Worm (Caenorhabditis elegans): ENCODE data around the gene ZC373.3.

- TF ChIP-seq mab-5 (tag; optimal IDR thresholded peaks at IDR 0.05) (no peak), egl-27 (tag; optimal IDR thresholded peaks at IDR 0.05) (no peak), alr-1 (tag; optimal IDR thresholded peaks at IDR 0.05) (no peak), ceh-82 (tag; optimal IDR thresholded peaks at IDR 0.05) (no peak), elt-3 (tag; optimal IDR thresholded peaks at IDR 0.05) (no peak)
These were observed 8.1 kb downstream of the ZC373.3 start for ce11 chrX:10068468-10068867.

Measured in whole organism, L2 larva.